Worm (Caenorhabditis elegans) whole organism, L3 larva: ENCODE data around the gene T28A11.16.

ENCODE experiments used
- R02D3.7 ChIP-seq: fragments of 150-350 bp; optimal IDR thresholded peaks from 2 replicates; lab custom pipeline; 2014; ENCODE audit warnings: missing biosample characterization, missing genetic modification characterization
- ZK546.5 ChIP-seq: sonication (generic microtip); optimal IDR thresholded peaks from 2 replicates; lab custom pipeline; 2017; ENCODE audit warnings: missing biosample characterization, missing genetic modification characterization
- ama-1 ChIP-seq: fragments of 150-350 bp; optimal IDR thresholded peaks from 2 replicates; lab custom pipeline; 2018
- ceh-16 ChIP-seq: sonication (generic microtip); optimal IDR thresholded peaks from 2 replicates; lab custom pipeline; 2017; ENCODE audit warnings: missing biosample characterization, missing genetic modification characterization
- ceh-28 ChIP-seq: fragments of 150-350 bp; optimal IDR thresholded peaks from 2 replicates; lab custom pipeline; 2014; ENCODE audit warnings: missing biosample characterization, missing genetic modification reagents, missing genetic modification characterization
- ceh-9 ChIP-seq: sonication (generic microtip); optimal IDR thresholded peaks from 2 replicates; lab custom pipeline; 2018; ENCODE audit warnings: missing biosample characterization, missing genetic modification characterization
- daf-12 ChIP-seq: fragments of 150-350 bp; optimal IDR thresholded peaks from 2 replicates; lab custom pipeline; 2014; ENCODE audit warnings: missing biosample characterization, missing genetic modification reagents, missing genetic modification characterization
- egl-27 ChIP-seq: sonication (generic microtip); optimal IDR thresholded peaks from 4 replicates; lab custom pipeline; 2017; ENCODE audit warnings: missing biosample characterization, missing genetic modification reagents, missing genetic modification characterization
- egl-5 ChIP-seq: fragments of 150-350 bp; optimal IDR thresholded peaks from 2 replicates; lab custom pipeline; 2017; ENCODE audit warnings: missing biosample characterization, missing genetic modification reagents, missing genetic modification characterization, inconsistent platforms
- elt-3 ChIP-seq, 3 experiments: fragments of 150-350 bp in 1 of 3; sonication (generic microtip) in 2 of 3; optimal IDR thresholded peaks; 2 replicates in 2 of 3; 4 replicates in 1 of 3; lab custom pipeline; 2014 to 2017; ENCODE audit warnings: missing biosample characterization in 3 of 3, missing genetic modification characterization in 3 of 3
- fkh-10 ChIP-seq: sonication (generic microtip); optimal IDR thresholded peaks from 2 replicates; lab custom pipeline; 2017; ENCODE audit warnings: missing biosample characterization, missing genetic modification reagents, missing genetic modification characterization
- fos-1 ChIP-seq: fragments of 150-350 bp; optimal IDR thresholded peaks from 2 replicates; lab custom pipeline; 2014; ENCODE audit warnings: missing biosample characterization, missing genetic modification characterization
- hmg-11 ChIP-seq: sonication (generic microtip); optimal IDR thresholded peaks from 2 replicates; lab custom pipeline; 2016; ENCODE audit warnings: missing genetic modification characterization, missing compliant biosample characterization
- jun-1 ChIP-seq: fragments of 150-350 bp; optimal IDR thresholded peaks from 2 replicates; lab custom pipeline; 2014; ENCODE audit warnings: missing biosample characterization, missing genetic modification reagents, missing genetic modification characterization
- lin-15B ChIP-seq: fragments of 150-350 bp; optimal IDR thresholded peaks from 2 replicates; lab custom pipeline; 2014; ENCODE audit warnings: missing biosample characterization, missing genetic modification characterization
- lin-39 ChIP-seq: fragments of 150-350 bp; optimal IDR thresholded peaks from 2 replicates; lab custom pipeline; 2018; ENCODE audit warnings: missing biosample characterization, missing genetic modification reagents, missing genetic modification characterization
- lsy-12 ChIP-seq: sonication (generic microtip); optimal IDR thresholded peaks from 2 replicates; lab custom pipeline; 2016; ENCODE audit warnings: mild to moderate bottlenecking, missing genetic modification characterization, missing compliant biosample characterization
- mml-1 ChIP-seq: fragments of 150-350 bp; sonication (generic microtip); optimal IDR thresholded peaks from 3 replicates; lab custom pipeline; 2014; ENCODE audit warnings: missing biosample characterization, missing genetic modification characterization
- nfya-1 ChIP-seq: sonication (generic microtip); optimal IDR thresholded peaks from 2 replicates; lab custom pipeline; 2017; ENCODE audit warnings: missing genetic modification characterization, mild to moderate bottlenecking, missing compliant biosample characterization, antibody characterized with exemption, moderate library complexity; ENCODE audit not compliant: insufficient read depth
- nhr-11 ChIP-seq: fragments of 150-350 bp; optimal IDR thresholded peaks from 2 replicates; lab custom pipeline; 2014; ENCODE audit warnings: missing biosample characterization, missing genetic modification characterization
- nhr-12 ChIP-seq: fragments of 150-350 bp; optimal IDR thresholded peaks from 2 replicates; lab custom pipeline; 2014; ENCODE audit warnings: missing biosample characterization, missing genetic modification characterization
- nhr-23 ChIP-seq: fragments of 150-350 bp; optimal IDR thresholded peaks from 2 replicates; lab custom pipeline; 2014; ENCODE audit warnings: missing biosample characterization, missing genetic modification reagents, missing genetic modification characterization
- nhr-237 ChIP-seq: fragments of 150-350 bp; optimal IDR thresholded peaks from 2 replicates; lab custom pipeline; 2014; ENCODE audit warnings: missing biosample characterization, missing genetic modification characterization
- nhr-25 ChIP-seq: sonication (generic microtip); optimal IDR thresholded peaks from 2 replicates; lab custom pipeline; 2017; ENCODE audit warnings: missing biosample characterization, missing genetic modification characterization
- nhr-67 ChIP-seq: fragments of 150-350 bp; optimal IDR thresholded peaks from 2 replicates; lab custom pipeline; 2014; ENCODE audit warnings: missing biosample characterization, missing genetic modification characterization
- nhr-76 ChIP-seq: fragments of 150-350 bp; sonication (generic microtip); optimal IDR thresholded peaks from 5 replicates; lab custom pipeline; 2014; ENCODE audit warnings: missing biosample characterization, missing genetic modification characterization
- nhr-77 ChIP-seq: fragments of 150-350 bp; optimal IDR thresholded peaks from 2 replicates; lab custom pipeline; 2014; ENCODE audit warnings: missing biosample characterization, missing genetic modification characterization
- pqm-1 ChIP-seq: fragments of 150-350 bp; optimal IDR thresholded peaks from 2 replicates; lab custom pipeline; 2017; ENCODE audit warnings: missing biosample characterization, missing genetic modification characterization, inconsistent platforms
- sea-2 ChIP-seq: fragments of 150-350 bp; sonication (generic microtip); optimal IDR thresholded peaks from 4 replicates; lab custom pipeline; 2014; ENCODE audit warnings: missing biosample characterization, missing genetic modification reagents, missing genetic modification characterization
- skn-1 ChIP-seq: fragments of 150-350 bp; optimal IDR thresholded peaks from 2 replicates; lab custom pipeline; 2014; ENCODE audit warnings: missing biosample characterization, missing genetic modification characterization
- unc-39 ChIP-seq: sonication (generic microtip); optimal IDR thresholded peaks from 4 replicates; lab custom pipeline; 2017; ENCODE audit warnings: missing biosample characterization, missing genetic modification characterization
- unc-62 ChIP-seq: fragments of 150-350 bp; sonication (generic microtip); optimal IDR thresholded peaks from 4 replicates; lab custom pipeline; 2014; ENCODE audit warnings: missing biosample characterization, missing genetic modification reagents, missing genetic modification characterization
- zag-1 ChIP-seq: fragments of 150-350 bp; optimal IDR thresholded peaks from 2 replicates; lab custom pipeline; 2014; ENCODE audit warnings: missing biosample characterization, missing genetic modification characterization
- ztf-11 ChIP-seq: fragments of 150-350 bp; optimal IDR thresholded peaks from 2 replicates; lab custom pipeline; 2014; ENCODE audit warnings: missing biosample characterization, missing genetic modification characterization

Gene T28A11.16

ce11 chrV:3280009-3280408, 21.0 kb upstream of the T28A11.16 start, which contains the start of gene T28A11.2:
Gene T28A11.2 (plus strand): TSS chrV:3280379.
- TF ChIP-seq nhr-11 (no peak), ZK546.5 (tag; lab: Kevin White, UChicago) (no peak), zag-1 (tag; lab: Kevin White, UChicago) (no peak), ama-1 (lab: Kevin White, UChicago) (no peak), nhr-237 (tag; lab: Kevin White, UChicago) (no peak)

- TF ChIP-seq sea-2 = no peak
- TF ChIP-seq ceh-16 (tag; lab: Kevin White, UChicago) = no peak
- no peak for TF ChIP-seq ceh-9 (tag; lab: Kevin White, UChicago)
- peak; percentile 26 for TF ChIP-seq egl-5 (tag; lab: Kevin White, UChicago)
Observed at ce11 chrV:3279138-3279537, 20.1 kb upstream of the T28A11.16 start.

DNA sequence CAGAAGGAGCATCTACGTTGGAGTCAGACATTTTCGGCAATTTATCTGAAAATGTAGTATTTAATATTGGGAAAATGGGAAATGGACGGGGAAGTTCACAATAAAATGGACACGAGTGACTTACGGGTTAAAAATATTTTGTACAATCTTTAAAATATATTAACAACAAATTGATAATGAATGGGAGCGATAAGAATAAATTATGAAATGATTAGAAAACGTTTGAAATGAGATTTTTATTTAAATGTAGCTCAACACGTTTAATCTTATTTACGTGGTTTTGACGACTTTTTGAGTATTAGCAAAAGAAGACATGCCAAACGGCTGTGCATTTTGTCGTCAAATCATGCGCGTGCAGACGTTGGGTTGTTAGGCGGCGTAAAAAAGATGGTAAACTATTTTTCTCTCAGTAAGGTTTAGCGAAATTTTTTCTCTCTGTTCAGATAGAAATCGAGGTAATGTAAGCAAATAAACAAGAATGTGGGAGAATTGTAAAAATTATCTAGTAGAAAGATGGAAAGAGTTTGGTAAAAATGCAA, 19.2 kb upstream of the T28A11.16 start, which contains the start of gene fbxa-64:
fbxa-64 (minus strand) TSS at position 51 of the 539 bp plus-strand sequence.
- TF ChIP-seq hmg-11 (tag; lab: Kevin White, UChicago) (peak; percentile 29), ama-1 (lab: Kevin White, UChicago) (no peak)

DNA sequence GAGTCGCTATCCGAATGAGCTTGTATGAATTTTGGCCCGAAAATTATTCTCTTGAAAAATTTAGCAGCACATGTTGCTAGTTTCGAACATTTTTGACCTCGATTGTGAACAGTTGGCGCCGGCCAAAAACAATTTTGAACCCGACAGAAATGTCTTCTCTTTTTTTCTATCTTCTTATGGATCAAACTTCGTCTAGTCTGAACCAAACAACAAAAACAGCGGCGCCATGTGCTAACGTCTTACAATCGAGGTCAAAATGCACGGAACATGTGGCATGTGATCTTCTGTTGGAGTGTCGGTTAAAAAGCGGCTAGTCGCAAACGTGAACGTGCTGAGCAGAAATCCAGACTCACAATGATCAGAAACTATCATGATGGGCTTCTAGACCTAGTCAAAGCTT, 17.2 kb upstream of the T28A11.16 start:
- TF ChIP-seq egl-5 (tag; lab: Kevin White, UChicago) (peak; percentile 26), fos-1 (tag; lab: Kevin White, UChicago) (no peak), lin-39 (peak; percentile 32)

ce11 chrV:3275033-3275432, 16.0 kb upstream of the T28A11.16 start, which contains the start of gene T28A11.3:
Gene T28A11.3 (plus strand): TSS chrV:3275333.
- TF ChIP-seq ZK546.5 (tag; lab: Kevin White, UChicago) (no peak), unc-39 (tag; lab: Kevin White, UChicago) (no peak), zag-1 (tag; lab: Kevin White, UChicago) (no peak), ceh-9 (tag; lab: Kevin White, UChicago) (no peak), elt-3 (tag; optimal IDR thresholded peaks at IDR 0.05; lab: Kevin White, UChicago) (no peak), egl-5 (tag; lab: Kevin White, UChicago) (no peak), egl-27 (tag; lab: Kevin White, UChicago) (no peak), pqm-1 (tag; lab: Kevin White, UChicago) (no peak), nhr-11 (no peak), ama-1 (lab: Kevin White, UChicago) (no peak), nhr-67 (tag; lab: Kevin White, UChicago) (no peak), skn-1 (tag; lab: Kevin White, UChicago) (no peak), ceh-16 (tag; lab: Kevin White, UChicago) (no peak), nfya-1 (tag; lab: Kevin White, UChicago) (no peak), R02D3.7 (tag; lab: Kevin White, UChicago) (no peak), jun-1 (tag; lab: Kevin White, UChicago) (no peak), mml-1 (tag; lab: Kevin White, UChicago) (no peak), ceh-28 (tag; lab: Kevin White, UChicago) (no peak), fkh-10 (GFP tag; lab: Kevin White, UChicago) (no peak)

DNA sequence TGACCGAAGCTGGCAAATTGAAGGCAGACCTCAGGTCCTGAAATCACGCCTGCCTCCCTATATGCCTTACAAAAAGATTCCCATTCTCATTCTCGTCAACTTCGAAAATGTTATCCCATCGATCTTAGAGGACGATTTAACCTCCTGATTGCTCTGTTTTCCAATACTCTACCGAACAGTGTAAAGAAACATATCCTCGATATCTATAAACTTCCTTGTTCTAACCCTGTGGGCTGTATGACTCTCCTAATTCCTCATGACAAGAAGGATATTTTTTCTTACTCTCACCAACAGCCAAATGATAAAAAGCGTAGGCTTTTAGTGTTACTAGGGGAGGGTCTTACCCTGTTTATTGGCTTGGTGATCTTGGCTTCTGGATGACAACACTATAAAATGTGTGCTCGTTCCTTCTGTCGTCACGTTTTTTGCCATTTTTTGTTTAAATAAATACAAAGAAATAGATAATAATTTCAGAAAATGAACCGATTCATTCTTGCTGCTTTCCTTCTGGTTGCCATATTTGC, 14.6 kb upstream of the T28A11.16 start, which contains the start of gene T28A11.4:
T28A11.4 (plus strand) TSS at position 474 of the 524 bp plus-strand sequence.
- TF ChIP-seq lin-15B (tag; lab: Kevin White, UChicago) (no peak), ceh-16 (tag; lab: Kevin White, UChicago) (no peak), elt-3 (tag; optimal IDR thresholded peaks at IDR 0.05; lab: Kevin White, UChicago) (no peak), daf-12 (tag; lab: Kevin White, UChicago) (no peak), nhr-25 (tag; lab: Kevin White, UChicago) (no peak), jun-1 (tag; lab: Kevin White, UChicago) (no peak), skn-1 (tag; lab: Kevin White, UChicago) (no peak), ztf-11 (tag; lab: Kevin White, UChicago) (no peak), hmg-11 (tag; lab: Kevin White, UChicago) (no peak), nhr-23 (tag; lab: Kevin White, UChicago) (no peak), lin-39 (no peak), nhr-77 (tag; lab: Kevin White, UChicago) (no peak), nhr-12 (tag; lab: Kevin White, UChicago) (no peak), nhr-237 (tag; lab: Kevin White, UChicago) (no peak), lsy-12 (no peak), nhr-76 (no peak), unc-62 (GFP tag; lab: Kevin White, UChicago) (no peak)
- TF ChIP-seq, all 47 proteins: peak for 0
